Fruit fly (Drosophila melanogaster) whole organism, prepupa: ENCODE results near the gene CG5961.

ENCODE experiments used
- Blimp-1 ChIP-seq: fragments of 200-800 bp; sonication (Bioruptor generic); optimal IDR thresholded peaks from 3 replicates; lab custom pipeline; 2017; ENCODE audit warnings: missing biosample characterization, missing genetic modification characterization, mild to moderate bottlenecking, moderate library complexity, missing genetic modification reagents
- CG10631 ChIP-seq: fragments of 200-800 bp; sonication (Bioruptor generic); optimal IDR thresholded peaks from 2 replicates; lab custom pipeline; 2016; ENCODE audit warnings: missing biosample characterization, missing genetic modification characterization
- CG1621 ChIP-seq: fragments of 200-800 bp; sonication (Bioruptor generic); optimal IDR thresholded peaks from 3 replicates; lab custom pipeline; 2018; ENCODE audit warnings: missing biosample characterization, mild to moderate bottlenecking, missing genetic modification characterization
- CG34406 ChIP-seq: fragments of 200-800 bp; sonication (Bioruptor generic); optimal IDR thresholded peaks from 3 replicates; lab custom pipeline; 2016; ENCODE audit warnings: missing biosample characterization, missing genetic modification characterization
- CG4318 ChIP-seq: fragments of 200-800 bp; sonication (Bioruptor generic); optimal IDR thresholded peaks from 3 replicates; lab custom pipeline; 2017; ENCODE audit warnings: missing biosample characterization, mild to moderate bottlenecking, missing genetic modification characterization
- CG6163 ChIP-seq: fragments of 200-800 bp; sonication (Bioruptor generic); IDR thresholded peaks from 3 replicates; pipeline ENCODE4 v1.3.6; 2022; ENCODE audit warnings: missing biosample characterization, missing genetic modification characterization
- CG9139 ChIP-seq: fragments of 200-800 bp; sonication (Bioruptor generic); optimal IDR thresholded peaks from 3 replicates; lab custom pipeline; 2017; ENCODE audit warnings: missing biosample characterization, mild to moderate bottlenecking, missing genetic modification characterization
- Eip93F ChIP-seq: fragments of 200-800 bp; sonication (Bioruptor generic); optimal IDR thresholded peaks from 2 replicates; lab custom pipeline; 2016; ENCODE audit warnings: missing biosample characterization, mild to moderate bottlenecking, missing genetic modification characterization
- Gug ChIP-seq: fragments of 200-800 bp; sonication (Bioruptor generic); IDR thresholded peaks from 2 replicates; pipeline ENCODE4 v1.3.6; 2022; ENCODE audit warnings: missing biosample characterization, missing genetic modification characterization
- Lpt ChIP-seq: fragments of 200-800 bp; sonication (Bioruptor generic); optimal IDR thresholded peaks from 3 replicates; lab custom pipeline; 2016; ENCODE audit warnings: missing biosample characterization, missing genetic modification characterization
- esn ChIP-seq: fragments of 200-800 bp; sonication (Bioruptor generic); optimal IDR thresholded peaks from 2 replicates; lab custom pipeline; 2016; ENCODE audit warnings: missing biosample characterization, mild to moderate bottlenecking, missing genetic modification characterization, moderate library complexity
- fkh ChIP-seq: fragments of 200-800 bp; sonication (Bioruptor generic); optimal IDR thresholded peaks from 3 replicates; lab custom pipeline; 2017; ENCODE audit warnings: missing biosample characterization, mild to moderate bottlenecking, missing genetic modification characterization, moderate library complexity

- TF ChIP-seq Blimp-1 (GFP tag; lab: Kevin White, UChicago) (no peak), fkh (GFP tag; lab: Kevin White, UChicago) (no peak), CG9139 (GFP tag; lab: Kevin White, UChicago) (no peak), Eip93F (GFP tag; lab: Kevin White, UChicago) (no peak), CG1621 (tag; lab: Kevin White, UChicago) (no peak), esn (no peak), CG34406 (no peak), CG10631 (no peak), Gug (GFP tag; lab: Robert Waterston, UW) (no peak), CG4318 (GFP tag; lab: Kevin White, UChicago) (no peak), Lpt (GFP tag; lab: Kevin White, UChicago) (no peak), CG6163 (GFP tag; lab: Robert Waterston, UW) (no peak)
These were observed 11.8 kb downstream of the CG5961 start for dm6 chr3R:12448344-12448743.
